Worm (Caenorhabditis elegans) whole organism, L1 larva: ENCODE results near the gene stg-2.

Source experiments
- C04F5.9 ChIP-seq: sonication (generic microtip); optimal IDR thresholded peaks from 2 replicates; lab custom pipeline; 2016; ENCODE audit warnings: missing genetic modification characterization, missing compliant biosample characterization
- C16A3.4 ChIP-seq: fragments of 150-350 bp; optimal IDR thresholded peaks from 2 replicates; lab custom pipeline; 2014; ENCODE audit warnings: missing biosample characterization, missing genetic modification characterization
- C34B4.2 ChIP-seq: sonication (generic microtip); optimal IDR thresholded peaks from 2 replicates; lab custom pipeline; 2017; ENCODE audit warnings: mild to moderate bottlenecking, missing genetic modification characterization, missing compliant biosample characterization
- aha-1 ChIP-seq: fragments of 150-350 bp; optimal IDR thresholded peaks from 2 replicates; lab custom pipeline; 2014; ENCODE audit warnings: missing biosample characterization, missing genetic modification characterization
- alr-1 ChIP-seq: fragments of 200-800 bp; sonication (Bioruptor generic); optimal IDR thresholded peaks from 2 replicates; lab custom pipeline; 2018; ENCODE audit warnings: borderline replicate concordance, mild to moderate bottlenecking, missing genetic modification characterization, missing compliant biosample characterization
- aly-2 ChIP-seq: fragments of 150-350 bp; optimal IDR thresholded peaks from 2 replicates; lab custom pipeline; 2014; ENCODE audit warnings: missing biosample characterization, missing genetic modification characterization
- blmp-1 ChIP-seq: fragments of 150-350 bp; optimal IDR thresholded peaks from 2 replicates; lab custom pipeline; 2014; ENCODE audit warnings: missing biosample characterization, missing genetic modification characterization
- ceh-90 ChIP-seq: sonication (generic microtip); optimal IDR thresholded peaks from 2 replicates; lab custom pipeline; 2016; ENCODE audit warnings: missing genetic modification characterization, missing compliant biosample characterization
- ces-1 ChIP-seq: fragments of 150-350 bp; optimal IDR thresholded peaks from 2 replicates; lab custom pipeline; 2014; ENCODE audit warnings: missing biosample characterization, missing genetic modification reagents, missing genetic modification characterization
- dpl-1 ChIP-seq, 3 experiments: fragments of 150-350 bp in 2 of 3; sonication (generic microtip) in 1 of 3; optimal IDR thresholded peaks; 2 replicates each; lab custom pipeline; 2014 to 2017; ENCODE audit warnings: missing biosample characterization in 3 of 3, missing genetic modification characterization in 3 of 3, missing genetic modification reagents in 3 of 3
- efl-3 ChIP-seq: fragments of 200-800 bp; sonication (Bioruptor generic); optimal IDR thresholded peaks from 2 replicates; lab custom pipeline; 2018; ENCODE audit warnings: mild to moderate bottlenecking, missing genetic modification characterization, missing compliant biosample characterization
- egl-27 ChIP-seq, 2 experiments: fragments of 150-350 bp in 1 of 2; sonication (generic microtip); optimal IDR thresholded peaks; 3 replicates each; lab custom pipeline; 2017 to 2018; ENCODE audit warnings: missing biosample characterization in 2 of 2, missing genetic modification characterization in 2 of 2, missing genetic modification reagents in 2 of 2
- elt-2 ChIP-seq: sonication (generic microtip); optimal IDR thresholded peaks from 2 replicates; lab custom pipeline; 2016; ENCODE audit warnings: missing genetic modification characterization, mild to moderate bottlenecking, inconsistent platforms, missing compliant biosample characterization, missing genetic modification reagents
- elt-3 ChIP-seq, 6 experiments: fragments of 150-350 bp in 1 of 6; sonication (generic microtip); optimal IDR thresholded peaks; 2 replicates each; lab custom pipeline; 2017 to 2018; ENCODE audit warnings: missing biosample characterization in 6 of 6, missing genetic modification characterization in 6 of 6, inconsistent platforms in 1 of 6
- ets-5 ChIP-seq: fragments of 200-800 bp; sonication (Bioruptor generic); IDR thresholded peaks from 2 replicates; pipeline ENCODE4 v1.3.6; 2022; ENCODE audit warnings: missing genetic modification characterization, missing compliant biosample characterization
- fkh-10 ChIP-seq: sonication (generic microtip); optimal IDR thresholded peaks from 2 replicates; lab custom pipeline; 2017; ENCODE audit warnings: missing biosample characterization, missing genetic modification reagents, missing genetic modification characterization
- fkh-4 ChIP-seq: sonication (generic microtip); optimal IDR thresholded peaks from 2 replicates; lab custom pipeline; 2016; ENCODE audit warnings: missing compliant biosample characterization, missing genetic modification characterization, borderline replicate concordance
- grh-1 ChIP-seq: fragments of 200-800 bp; sonication (Bioruptor generic); IDR thresholded peaks from 2 replicates; pipeline ENCODE4 v1.3.6; 2022; ENCODE audit warnings: missing genetic modification reagents, missing genetic modification characterization, missing compliant biosample characterization
- hpl-2 ChIP-seq: fragments of 150-350 bp; optimal IDR thresholded peaks from 2 replicates; lab custom pipeline; 2014; ENCODE audit warnings: missing biosample characterization, missing genetic modification reagents, missing genetic modification characterization
- irx-1 ChIP-seq: sonication (generic microtip); optimal IDR thresholded peaks from 2 replicates; lab custom pipeline; 2016; ENCODE audit warnings: missing genetic modification characterization, missing compliant biosample characterization
- jun-1 ChIP-seq: fragments of 150-350 bp; optimal IDR thresholded peaks from 2 replicates; lab custom pipeline; 2014; ENCODE audit warnings: missing biosample characterization, missing genetic modification reagents, missing genetic modification characterization
- lin-14 ChIP-seq: fragments of 200-800 bp; sonication (Bioruptor generic); optimal IDR thresholded peaks from 2 replicates; lab custom pipeline; 2018; ENCODE audit warnings: mild to moderate bottlenecking, missing genetic modification characterization, moderate library complexity, missing compliant biosample characterization
- lin-35 ChIP-seq, 2 experiments: fragments of 150-350 bp; optimal IDR thresholded peaks; 2 replicates each; lab custom pipeline; 2014; ENCODE audit warnings: missing biosample characterization in 2 of 2, missing genetic modification characterization in 2 of 2, missing genetic modification reagents in 2 of 2
- lin-39 ChIP-seq: fragments of 150-350 bp; optimal IDR thresholded peaks from 2 replicates; lab custom pipeline; 2014; ENCODE audit warnings: missing biosample characterization, missing genetic modification reagents, missing genetic modification characterization
- lsy-2 ChIP-seq, 2 experiments: fragments of 150-350 bp; optimal IDR thresholded peaks; 2 replicates each; lab custom pipeline; 2014; ENCODE audit warnings: missing biosample characterization in 2 of 2, missing genetic modification characterization in 2 of 2
- mdl-1 ChIP-seq, 2 experiments: fragments of 150-350 bp; optimal IDR thresholded peaks; 2 replicates each; lab custom pipeline; 2014 to 2017; ENCODE audit warnings: missing biosample characterization in 2 of 2, missing genetic modification characterization in 2 of 2, inconsistent platforms in 1 of 2
- mef-2 ChIP-seq: fragments of 150-350 bp; optimal IDR thresholded peaks from 2 replicates; lab custom pipeline; 2014; ENCODE audit warnings: missing biosample characterization, missing genetic modification characterization
- mep-1 ChIP-seq: fragments of 150-350 bp; optimal IDR thresholded peaks from 2 replicates; lab custom pipeline; 2014; ENCODE audit warnings: missing biosample characterization, missing genetic modification characterization
- nhr-12 ChIP-seq: sonication (generic microtip); optimal IDR thresholded peaks from 2 replicates; lab custom pipeline; 2017; ENCODE audit warnings: missing biosample characterization, missing genetic modification characterization
- nhr-20 ChIP-seq: sonication (generic microtip); optimal IDR thresholded peaks from 2 replicates; lab custom pipeline; 2016; ENCODE audit warnings: mild to moderate bottlenecking, missing genetic modification characterization, missing compliant biosample characterization
- nhr-28 ChIP-seq: fragments of 150-350 bp; optimal IDR thresholded peaks from 2 replicates; lab custom pipeline; 2014; ENCODE audit warnings: missing biosample characterization, missing genetic modification characterization
- nhr-47 ChIP-seq: sonication (generic microtip); optimal IDR thresholded peaks from 2 replicates; lab custom pipeline; 2016; ENCODE audit warnings: mild to moderate bottlenecking, missing genetic modification characterization, moderate library complexity, missing compliant biosample characterization
- nhr-71 ChIP-seq: sonication (generic microtip); optimal IDR thresholded peaks from 2 replicates; lab custom pipeline; 2016; ENCODE audit warnings: mild to moderate bottlenecking, missing genetic modification characterization, moderate library complexity, missing compliant biosample characterization
- nhr-76 ChIP-seq: sonication (generic microtip); optimal IDR thresholded peaks from 2 replicates; lab custom pipeline; 2017; ENCODE audit warnings: missing biosample characterization, missing genetic modification characterization
- nhr-77 ChIP-seq: fragments of 150-350 bp; optimal IDR thresholded peaks from 2 replicates; lab custom pipeline; 2014; ENCODE audit warnings: missing biosample characterization, missing genetic modification characterization
- nhr-84 ChIP-seq: sonication (generic microtip); optimal IDR thresholded peaks from 2 replicates; lab custom pipeline; 2017; ENCODE audit warnings: missing biosample characterization, missing genetic modification characterization
- nhr-85 ChIP-seq: sonication (generic microtip); peaks from one replicate; lab custom pipeline; 2016; ENCODE audit warnings: missing genetic modification characterization, inconsistent platforms, missing compliant biosample characterization
- nhr-90 ChIP-seq: sonication (generic microtip); optimal IDR thresholded peaks from 2 replicates; lab custom pipeline; 2016; ENCODE audit warnings: mild to moderate bottlenecking, missing genetic modification characterization, missing compliant biosample characterization; ENCODE audit not compliant: poor library complexity
- pag-3 ChIP-seq: sonication (generic microtip); optimal IDR thresholded peaks from 2 replicates; lab custom pipeline; 2017; ENCODE audit warnings: missing genetic modification characterization, mild to moderate bottlenecking, missing compliant biosample characterization, antibody characterized with exemption, borderline replicate concordance; ENCODE audit not compliant: insufficient read depth
- pqm-1 ChIP-seq: sonication (generic microtip); optimal IDR thresholded peaks from 3 replicates; lab custom pipeline; 2017; ENCODE audit warnings: missing biosample characterization, missing genetic modification characterization
- rnt-1 ChIP-seq: sonication (generic microtip); optimal IDR thresholded peaks from 2 replicates; lab custom pipeline; 2016; ENCODE audit warnings: mild to moderate bottlenecking, missing genetic modification characterization, moderate library complexity, missing compliant biosample characterization
- snu-23 ChIP-seq: sonication (generic microtip); optimal IDR thresholded peaks from 2 replicates; lab custom pipeline; 2016; ENCODE audit warnings: missing genetic modification characterization, missing compliant biosample characterization
- sox-4 ChIP-seq: sonication (generic microtip); optimal IDR thresholded peaks from 2 replicates; lab custom pipeline; 2016; ENCODE audit warnings: missing genetic modification characterization, missing compliant biosample characterization
- sup-37 ChIP-seq: fragments of 200-800 bp; sonication (Bioruptor generic); optimal IDR thresholded peaks from 2 replicates; lab custom pipeline; 2018; ENCODE audit warnings: mild to moderate bottlenecking, missing genetic modification characterization, missing compliant biosample characterization
- swsn-7 ChIP-seq: sonication (generic microtip); optimal IDR thresholded peaks from 2 replicates; lab custom pipeline; 2016; ENCODE audit warnings: missing genetic modification characterization, missing compliant biosample characterization
- unc-130 ChIP-seq: fragments of 150-350 bp; optimal IDR thresholded peaks from 2 replicates; lab custom pipeline; 2017; ENCODE audit warnings: missing biosample characterization, missing genetic modification characterization, inconsistent platforms
- unc-30 ChIP-seq: sonication (generic microtip); optimal IDR thresholded peaks from 2 replicates; lab custom pipeline; 2017; ENCODE audit warnings: missing biosample characterization, missing genetic modification characterization
- unc-98 ChIP-seq: fragments of 200-800 bp; sonication (Bioruptor generic); IDR thresholded peaks from 2 replicates; pipeline ENCODE4 v1.3.6; 2022; ENCODE audit warnings: missing genetic modification characterization, missing compliant biosample characterization
- zag-1 ChIP-seq: fragments of 150-350 bp; optimal IDR thresholded peaks from 2 replicates; lab custom pipeline; 2014; ENCODE audit warnings: missing biosample characterization, missing genetic modification characterization
- zip-4 ChIP-seq: fragments of 200-800 bp; sonication (Bioruptor generic); optimal IDR thresholded peaks from 2 replicates; lab custom pipeline; 2018; ENCODE audit warnings: mild to moderate bottlenecking, missing genetic modification characterization, moderate library complexity, missing compliant biosample characterization
- ztf-11 ChIP-seq, 2 experiments: sonication (generic microtip); optimal IDR thresholded peaks; 2 replicates each; lab custom pipeline; 2016 to 2017; ENCODE audit warnings: missing genetic modification characterization in 2 of 2, missing biosample characterization in 1 of 2, missing compliant biosample characterization in 1 of 2

stg-2 gene

ce11 chrX:8646287-8646686 is 2.6 kb upstream of the stg-2 start (continued):
- no peak for TF ChIP-seq sup-37
- TF ChIP-seq snu-23 = peak; percentile 53
- no peak for TF ChIP-seq grh-1 (GFP tag; lab: Robert Waterston, UW)
- TF ChIP-seq nhr-20 (tag; lab: Kevin White, UChicago) = peak; percentile 45
- peak; percentile 21 for TF ChIP-seq lin-14 (GFP tag; lab: Kevin White, UChicago)
- no peak for TF ChIP-seq C04F5.9 (tag; lab: Kevin White, UChicago)
- TF ChIP-seq mef-2 = no peak
- TF ChIP-seq lin-35 (GFP tag; optimal IDR thresholded peaks at IDR 0.05; lab: Kevin White, UChicago) = peak in 1 of 2 experiments; percentile 23
- no peak for TF ChIP-seq ceh-90 (tag; lab: Kevin White, UChicago)
- TF ChIP-seq, all 84 proteins: peak for 14

ce11 chrX:8640654-8641053 is 3.1 kb downstream of the stg-2 start:
- no peak for TF ChIP-seq ztf-11 (tag; optimal IDR thresholded peaks at IDR 0.05; lab: Kevin White, UChicago)
- TF ChIP-seq C16A3.4 (tag; lab: Kevin White, UChicago) = no peak
- no peak for TF ChIP-seq fkh-10 (GFP tag; lab: Kevin White, UChicago)
- no peak for TF ChIP-seq elt-3 (tag; optimal IDR thresholded peaks at IDR 0.05; lab: Kevin White, UChicago)
- TF ChIP-seq ceh-90 (tag; lab: Kevin White, UChicago) = no peak
- TF ChIP-seq aly-2 (tag; lab: Kevin White, UChicago) = no peak
- TF ChIP-seq ces-1 (GFP tag; lab: Kevin White, UChicago) = no peak
- TF ChIP-seq nhr-28 (tag; lab: Kevin White, UChicago) = no peak
- no peak for TF ChIP-seq C34B4.2 (tag; lab: Kevin White, UChicago)
- TF ChIP-seq mdl-1 (tag; optimal IDR thresholded peaks at IDR 0.05; lab: Kevin White, UChicago) = no peak
- TF ChIP-seq lin-35 (GFP tag; optimal IDR thresholded peaks at IDR 0.05; lab: Kevin White, UChicago) = peak in 1 of 2 experiments; percentile 20
- no peak for TF ChIP-seq nhr-47 (tag; lab: Kevin White, UChicago)
- no peak for TF ChIP-seq dpl-1 (GFP tag; optimal IDR thresholded peaks at IDR 0.05; lab: Kevin White, UChicago)
- TF ChIP-seq lsy-2 (tag; optimal IDR thresholded peaks at IDR 0.05; lab: Kevin White, UChicago) = no peak
- peak; percentile 38 for TF ChIP-seq nhr-85 (tag; lab: Kevin White, UChicago)
- TF ChIP-seq nhr-90 (tag; lab: Kevin White, UChicago) = peak; percentile 2
- TF ChIP-seq alr-1 = no peak
- no peak for TF ChIP-seq irx-1 (tag; lab: Kevin White, UChicago)
- TF ChIP-seq nhr-12 (tag; lab: Kevin White, UChicago) = no peak
- no peak for TF ChIP-seq rnt-1 (tag; lab: Kevin White, UChicago)
- no peak for TF ChIP-seq zip-4 (GFP tag; lab: Kevin White, UChicago)
- TF ChIP-seq blmp-1 (tag; lab: Kevin White, UChicago) = no peak
- no peak for TF ChIP-seq lin-39 (tag; lab: Kevin White, UChicago)
- no peak for TF ChIP-seq jun-1 (tag; lab: Kevin White, UChicago)
- TF ChIP-seq ets-5 = no peak
- no peak for TF ChIP-seq unc-130 (tag; lab: Kevin White, UChicago)
- TF ChIP-seq mep-1 = no peak
- peak; percentile 12 for TF ChIP-seq elt-2
- TF ChIP-seq efl-3 (GFP tag; lab: Kevin White, UChicago) = no peak
- TF ChIP-seq nhr-84 (tag; lab: Kevin White, UChicago) = no peak
- no peak for TF ChIP-seq pqm-1 (tag; lab: Kevin White, UChicago)
- TF ChIP-seq aha-1 = no peak
- no peak for TF ChIP-seq grh-1 (GFP tag; lab: Robert Waterston, UW)
- peak; percentile 6 for TF ChIP-seq snu-23
- TF ChIP-seq zag-1 = no peak
- no peak for TF ChIP-seq nhr-71 (tag; lab: Kevin White, UChicago)
- TF ChIP-seq egl-27 (tag; optimal IDR thresholded peaks at IDR 0.05; lab: Kevin White, UChicago) = no peak
- no peak for TF ChIP-seq hpl-2 (GFP tag; lab: Kevin White, UChicago)
- TF ChIP-seq pag-3 (tag; lab: Kevin White, UChicago) = no peak
- TF ChIP-seq sox-4 (tag; lab: Kevin White, UChicago) = no peak
- peak; percentile 17 for TF ChIP-seq nhr-20 (tag; lab: Kevin White, UChicago)
- no peak for TF ChIP-seq nhr-76 (tag; lab: Kevin White, UChicago)
- TF ChIP-seq unc-98 (GFP tag; lab: Robert Waterston, UW) = no peak
- no peak for TF ChIP-seq sup-37
- no peak for TF ChIP-seq swsn-7
- TF ChIP-seq nhr-77 = no peak
- TF ChIP-seq fkh-4 (tag; lab: Kevin White, UChicago) = no peak
- no peak for TF ChIP-seq unc-30 (tag; lab: Kevin White, UChicago)
